Fruit fly (Drosophila melanogaster): Measurements from ENCODE around the gene rin.

- TF ChIP-seq CG8478 (optimal IDR thresholded peaks at IDR 0.05) (no peak), CTCF (optimal IDR thresholded peaks at IDR 0.05) (peak in 1 of 2 experiments; percentile 10)
Measured at dm6 chr3R:13683624-13684568, 37.1 kb downstream of the rin start, which contains the start of gene flfl.
